Fruit fly (Drosophila melanogaster) whole organism: ENCODE results near the gene eIF3a.

Source experiments
- CG8478 ChIP-seq: fragments of >200 bp; optimal IDR thresholded peaks from 2 replicates; lab custom pipeline; 2018; ENCODE audit warnings: inconsistent platforms
- Dll ChIP-seq: fragments of >200 bp; optimal IDR thresholded peaks from 2 replicates; lab custom pipeline; 2017
- pan ChIP-seq: fragments of >200 bp; optimal IDR thresholded peaks from 2 replicates; lab custom pipeline; 2017
- psq ChIP-seq: fragments of >200 bp; optimal IDR thresholded peaks from 2 replicates; lab custom pipeline; 2017
- usp ChIP-seq: fragments of >200 bp; optimal IDR thresholded peaks from 2 replicates; lab custom pipeline; 2017; ENCODE audit warnings: missing biosample characterization, missing genetic modification characterization, mixed read lengths

- TF ChIP-seq pan (lab: Kevin White, UChicago) (no peak), usp (GFP tag; lab: Kevin White, UChicago) (no peak), CG8478 (lab: Kevin White, UChicago) (no peak), psq (lab: Kevin White, UChicago) (no peak), Dll (lab: Kevin White, UChicago) (no peak)
Observed at dm6 chr3R:4382165-4382564, 51.5 kb downstream of the eIF3a start.
